Worm (Caenorhabditis elegans) whole organism, young adult: Measurements from ENCODE around the gene degt-1.

ENCODE experiments used
- F23B12.7 ChIP-seq: sonication (generic microtip); optimal IDR thresholded peaks from 2 replicates; lab custom pipeline; 2017; ENCODE audit warnings: missing genetic modification characterization, mild to moderate bottlenecking, missing compliant biosample characterization, antibody characterized with exemption, moderate library complexity; ENCODE audit not compliant: insufficient read depth
- Y53F4B.3 ChIP-seq: fragments of 200-800 bp; sonication (Bioruptor generic); IDR thresholded peaks from 2 replicates; pipeline ENCODE4 v1.3.6; 2022; ENCODE audit warnings: missing genetic modification reagents, missing genetic modification characterization, missing compliant biosample characterization
- athp-1 ChIP-seq: sonication (generic microtip); optimal IDR thresholded peaks from 2 replicates; lab custom pipeline; 2017; ENCODE audit warnings: mild to moderate bottlenecking, missing genetic modification characterization, missing compliant biosample characterization
- attf-6 ChIP-seq: fragments of 200-800 bp; sonication (Bioruptor generic); IDR thresholded peaks from 2 replicates; pipeline ENCODE4 v1.3.6; 2022; ENCODE audit warnings: missing genetic modification reagents, missing genetic modification characterization, missing compliant biosample characterization
- egrh-3 ChIP-seq: fragments of 200-800 bp; sonication (Bioruptor generic); IDR thresholded peaks from 2 replicates; pipeline ENCODE4 v1.3.6; 2022; ENCODE audit warnings: missing genetic modification reagents, missing genetic modification characterization, missing compliant biosample characterization
- lsl-1 ChIP-seq: fragments of 200-800 bp; sonication (Bioruptor generic); optimal IDR thresholded peaks from 2 replicates; lab custom pipeline; 2018; ENCODE audit warnings: mild to moderate bottlenecking, missing genetic modification characterization, moderate library complexity, missing compliant biosample characterization
- madf-3 ChIP-seq: fragments of 200-800 bp; sonication (Bioruptor generic); IDR thresholded peaks from 2 replicates; pipeline ENCODE4 v1.3.6; 2022; ENCODE audit warnings: missing genetic modification reagents, missing genetic modification characterization, missing compliant biosample characterization
- mxl-1 ChIP-seq: sonication (generic microtip); optimal IDR thresholded peaks from 2 replicates; lab custom pipeline; 2016; ENCODE audit warnings: missing genetic modification characterization, missing compliant biosample characterization
- nhr-90 ChIP-seq: sonication (generic microtip); optimal IDR thresholded peaks from 2 replicates; lab custom pipeline; 2016; ENCODE audit warnings: missing genotype, mild to moderate bottlenecking, missing genetic modification characterization, missing compliant biosample characterization
- pha-4 ChIP-seq: fragments of 150-350 bp; sonication (generic microtip); optimal IDR thresholded peaks from 2 replicates; lab custom pipeline; 2014; ENCODE audit warnings: missing biosample characterization, missing genetic modification reagents, missing genetic modification characterization
- rcor-1 ChIP-seq: fragments of 200-800 bp; sonication (Bioruptor generic); IDR thresholded peaks from 2 replicates; pipeline ENCODE4 v1.3.6; 2022; ENCODE audit warnings: missing genetic modification reagents, missing genetic modification characterization, missing compliant biosample characterization
- tbx-9 ChIP-seq: sonication (generic microtip); optimal IDR thresholded peaks from 2 replicates; lab custom pipeline; 2016; ENCODE audit warnings: borderline replicate concordance, missing genetic modification characterization, inconsistent platforms, missing compliant biosample characterization
- unc-130 ChIP-seq: sonication (generic microtip); optimal IDR thresholded peaks from 2 replicates; lab custom pipeline; 2016; ENCODE audit warnings: missing genetic modification reagents, missing genetic modification characterization, missing compliant biosample characterization
- ztf-25 ChIP-seq: fragments of 200-800 bp; sonication (Bioruptor generic); IDR thresholded peaks from 2 replicates; pipeline ENCODE4 v1.3.6; 2022; ENCODE audit warnings: missing genetic modification reagents, missing genetic modification characterization, missing compliant biosample characterization

- no peak for TF ChIP-seq nhr-90
- no peak for TF ChIP-seq F23B12.7 (tag; lab: Kevin White, UChicago)
- TF ChIP-seq unc-130 (GFP tag; lab: Kevin White, UChicago): no peak
- TF ChIP-seq rcor-1 (GFP tag; lab: Robert Waterston, UW): no peak
- TF ChIP-seq madf-3 (GFP tag; lab: Robert Waterston, UW): no peak
- no peak for TF ChIP-seq pha-4
- no peak for TF ChIP-seq tbx-9 (tag; lab: Kevin White, UChicago)
- no peak for TF ChIP-seq ztf-25 (GFP tag; lab: Robert Waterston, UW)
- no peak for TF ChIP-seq attf-6
- no peak for TF ChIP-seq Y53F4B.3 (GFP tag; lab: Robert Waterston, UW)
- TF ChIP-seq egrh-3: no peak
- no peak for TF ChIP-seq lsl-1 (GFP tag; lab: Kevin White, UChicago)
- TF ChIP-seq athp-1: no peak
- TF ChIP-seq mxl-1 (tag; lab: Kevin White, UChicago): no peak
Measured at ce11 chrV:10516702-10517101, 23.4 kb upstream of the degt-1 start.
